Worm (Caenorhabditis elegans) whole organism, late embryonic: Measurements from ENCODE around the gene odc-1.

ENCODE experiments used
- C38D4.7 ChIP-seq: fragments of 200-800 bp; sonication (Bioruptor generic); optimal IDR thresholded peaks from 2 replicates; lab custom pipeline; 2018; ENCODE audit warnings: mild to moderate bottlenecking, missing genetic modification characterization, moderate library complexity, missing compliant biosample characterization
- ama-1 ChIP-seq: fragments of 150-350 bp; optimal IDR thresholded peaks from 2 replicates; lab custom pipeline; 2014
- ceh-18 ChIP-seq: sonication (generic microtip); optimal IDR thresholded peaks from 2 replicates; lab custom pipeline; 2016; ENCODE audit warnings: missing genetic modification characterization, missing compliant biosample characterization
- ceh-2 ChIP-seq: sonication (generic microtip); optimal IDR thresholded peaks from 2 replicates; lab custom pipeline; 2016; ENCODE audit warnings: missing genotype, missing genetic modification characterization, missing compliant biosample characterization
- fax-1 ChIP-seq: sonication (generic microtip); optimal IDR thresholded peaks from 2 replicates; lab custom pipeline; 2016; ENCODE audit warnings: missing genotype, missing genetic modification characterization, missing compliant biosample characterization
- gmeb-2 ChIP-seq: sonication (generic microtip); optimal IDR thresholded peaks from 2 replicates; lab custom pipeline; 2016; ENCODE audit warnings: missing genetic modification characterization, inconsistent platforms, missing compliant biosample characterization
- hlh-15 ChIP-seq: sonication (generic microtip); optimal IDR thresholded peaks from 2 replicates; lab custom pipeline; 2016; ENCODE audit warnings: missing genetic modification characterization, missing compliant biosample characterization
- nhr-11 ChIP-seq: fragments of 150-350 bp; optimal IDR thresholded peaks from 2 replicates; lab custom pipeline; 2014; ENCODE audit warnings: missing biosample characterization, missing genetic modification characterization
- pag-3 ChIP-seq: sonication (generic microtip); optimal IDR thresholded peaks from 2 replicates; lab custom pipeline; 2016; ENCODE audit warnings: missing compliant biosample characterization, missing genetic modification characterization, borderline replicate concordance
- pha-2 ChIP-seq: sonication (generic microtip); optimal IDR thresholded peaks from 2 replicates; lab custom pipeline; 2017; ENCODE audit warnings: mild to moderate bottlenecking, missing genetic modification characterization, missing compliant biosample characterization
- pqm-1 ChIP-seq: sonication (generic microtip); optimal IDR thresholded peaks from 2 replicates; lab custom pipeline; 2016; ENCODE audit warnings: missing genetic modification characterization, missing compliant biosample characterization

- TF ChIP-seq pha-2 (tag; lab: Kevin White, UChicago) = no peak
- no peak for TF ChIP-seq pqm-1 (tag; lab: Kevin White, UChicago)
- no peak for TF ChIP-seq ama-1 (lab: Kevin White, UChicago)
- TF ChIP-seq pag-3 (tag; lab: Kevin White, UChicago) = no peak
- no peak for TF ChIP-seq ceh-18
- TF ChIP-seq ceh-2 (tag; lab: Kevin White, UChicago) = no peak
- TF ChIP-seq fax-1 (tag; lab: Kevin White, UChicago) = no peak
- no peak for TF ChIP-seq gmeb-2 (tag; lab: Kevin White, UChicago)
- TF ChIP-seq nhr-11 (tag; lab: Kevin White, UChicago) = no peak
- TF ChIP-seq C38D4.7 (GFP tag; lab: Kevin White, UChicago) = no peak
- no peak for TF ChIP-seq hlh-15
These were observed 23.1 kb downstream of the odc-1 start for ce11 chrV:6876763-6877515.
